Worm (Caenorhabditis elegans) whole organism, L3 larva: ENCODE measurements around the gene F44E7.7.

ENCODE experiments used
- R02D3.7 ChIP-seq: fragments of 150-350 bp; optimal IDR thresholded peaks from 2 replicates; lab custom pipeline; 2014; ENCODE audit warnings: missing biosample characterization, missing genetic modification characterization
- ZK546.5 ChIP-seq: sonication (generic microtip); optimal IDR thresholded peaks from 2 replicates; lab custom pipeline; 2017; ENCODE audit warnings: missing biosample characterization, missing genetic modification characterization
- aly-2 ChIP-seq: fragments of 150-350 bp; optimal IDR thresholded peaks from 2 replicates; lab custom pipeline; 2014; ENCODE audit warnings: missing biosample characterization, missing genetic modification characterization
- ama-1 ChIP-seq: fragments of 150-350 bp; optimal IDR thresholded peaks from 2 replicates; lab custom pipeline; 2018
- ceh-16 ChIP-seq: sonication (generic microtip); optimal IDR thresholded peaks from 2 replicates; lab custom pipeline; 2017; ENCODE audit warnings: missing biosample characterization, missing genetic modification characterization
- ceh-28 ChIP-seq: fragments of 150-350 bp; optimal IDR thresholded peaks from 2 replicates; lab custom pipeline; 2014; ENCODE audit warnings: missing biosample characterization, missing genetic modification reagents, missing genetic modification characterization
- ceh-82 ChIP-seq: fragments of 150-350 bp; optimal IDR thresholded peaks from 2 replicates; lab custom pipeline; 2014; ENCODE audit warnings: missing biosample characterization, missing genetic modification characterization
- ceh-9 ChIP-seq: sonication (generic microtip); optimal IDR thresholded peaks from 2 replicates; lab custom pipeline; 2018; ENCODE audit warnings: missing biosample characterization, missing genetic modification characterization
- daf-12 ChIP-seq: fragments of 150-350 bp; optimal IDR thresholded peaks from 2 replicates; lab custom pipeline; 2014; ENCODE audit warnings: missing biosample characterization, missing genetic modification reagents, missing genetic modification characterization
- egl-27 ChIP-seq: sonication (generic microtip); optimal IDR thresholded peaks from 4 replicates; lab custom pipeline; 2017; ENCODE audit warnings: missing biosample characterization, missing genetic modification reagents, missing genetic modification characterization
- egl-5 ChIP-seq: fragments of 150-350 bp; optimal IDR thresholded peaks from 2 replicates; lab custom pipeline; 2017; ENCODE audit warnings: missing biosample characterization, missing genetic modification reagents, missing genetic modification characterization, inconsistent platforms
- elt-1 ChIP-seq: fragments of 150-350 bp; optimal IDR thresholded peaks from 2 replicates; lab custom pipeline; 2014; ENCODE audit warnings: missing biosample characterization, missing genetic modification characterization
- elt-2 ChIP-seq: sonication (generic microtip); optimal IDR thresholded peaks from 2 replicates; lab custom pipeline; 2016; ENCODE audit warnings: missing genetic modification reagents, mild to moderate bottlenecking, missing genetic modification characterization, missing compliant biosample characterization
- elt-3 ChIP-seq, 3 experiments: fragments of 150-350 bp in 1 of 3; sonication (generic microtip) in 2 of 3; optimal IDR thresholded peaks; 2 replicates in 2 of 3; 4 replicates in 1 of 3; lab custom pipeline; 2014 to 2017; ENCODE audit warnings: missing biosample characterization in 3 of 3, missing genetic modification characterization in 3 of 3
- eor-1 ChIP-seq, 2 experiments: fragments of 150-350 bp; optimal IDR thresholded peaks; 2 replicates each; lab custom pipeline; 2014 to 2018; ENCODE audit warnings: missing biosample characterization in 2 of 2, missing genetic modification characterization in 2 of 2
- fkh-10 ChIP-seq: sonication (generic microtip); optimal IDR thresholded peaks from 2 replicates; lab custom pipeline; 2017; ENCODE audit warnings: missing biosample characterization, missing genetic modification reagents, missing genetic modification characterization
- fkh-2 ChIP-seq: fragments of 150-350 bp; optimal IDR thresholded peaks from 2 replicates; lab custom pipeline; 2014; ENCODE audit warnings: missing biosample characterization, missing genetic modification reagents, missing genetic modification characterization
- fos-1 ChIP-seq: fragments of 150-350 bp; optimal IDR thresholded peaks from 2 replicates; lab custom pipeline; 2014; ENCODE audit warnings: missing biosample characterization, missing genetic modification characterization
- hmg-11 ChIP-seq: sonication (generic microtip); optimal IDR thresholded peaks from 2 replicates; lab custom pipeline; 2016; ENCODE audit warnings: missing genetic modification characterization, missing compliant biosample characterization
- jun-1 ChIP-seq: fragments of 150-350 bp; optimal IDR thresholded peaks from 2 replicates; lab custom pipeline; 2014; ENCODE audit warnings: missing biosample characterization, missing genetic modification reagents, missing genetic modification characterization
- lin-15B ChIP-seq: fragments of 150-350 bp; optimal IDR thresholded peaks from 2 replicates; lab custom pipeline; 2014; ENCODE audit warnings: missing biosample characterization, missing genetic modification characterization
- lin-39 ChIP-seq: fragments of 150-350 bp; optimal IDR thresholded peaks from 2 replicates; lab custom pipeline; 2018; ENCODE audit warnings: missing biosample characterization, missing genetic modification reagents, missing genetic modification characterization
- lsy-12 ChIP-seq: sonication (generic microtip); optimal IDR thresholded peaks from 2 replicates; lab custom pipeline; 2016; ENCODE audit warnings: mild to moderate bottlenecking, missing genetic modification characterization, missing compliant biosample characterization
- mdl-1 ChIP-seq: fragments of 150-350 bp; optimal IDR thresholded peaks from 2 replicates; lab custom pipeline; 2014; ENCODE audit warnings: missing biosample characterization, missing genetic modification characterization
- mml-1 ChIP-seq: fragments of 150-350 bp; sonication (generic microtip); optimal IDR thresholded peaks from 3 replicates; lab custom pipeline; 2014; ENCODE audit warnings: missing biosample characterization, missing genetic modification characterization
- nfya-1 ChIP-seq: sonication (generic microtip); optimal IDR thresholded peaks from 2 replicates; lab custom pipeline; 2017; ENCODE audit warnings: missing genetic modification characterization, mild to moderate bottlenecking, missing compliant biosample characterization, antibody characterized with exemption, moderate library complexity; ENCODE audit not compliant: insufficient read depth
- nhr-11 ChIP-seq: fragments of 150-350 bp; optimal IDR thresholded peaks from 2 replicates; lab custom pipeline; 2014; ENCODE audit warnings: missing biosample characterization, missing genetic modification characterization
- nhr-12 ChIP-seq: fragments of 150-350 bp; optimal IDR thresholded peaks from 2 replicates; lab custom pipeline; 2014; ENCODE audit warnings: missing biosample characterization, missing genetic modification characterization
- nhr-23 ChIP-seq: fragments of 150-350 bp; optimal IDR thresholded peaks from 2 replicates; lab custom pipeline; 2014; ENCODE audit warnings: missing biosample characterization, missing genetic modification reagents, missing genetic modification characterization
- nhr-237 ChIP-seq: fragments of 150-350 bp; optimal IDR thresholded peaks from 2 replicates; lab custom pipeline; 2014; ENCODE audit warnings: missing biosample characterization, missing genetic modification characterization
- nhr-25 ChIP-seq: sonication (generic microtip); optimal IDR thresholded peaks from 2 replicates; lab custom pipeline; 2017; ENCODE audit warnings: missing biosample characterization, missing genetic modification characterization
- nhr-28 ChIP-seq: fragments of 150-350 bp; optimal IDR thresholded peaks from 2 replicates; lab custom pipeline; 2014; ENCODE audit warnings: missing biosample characterization, missing genetic modification characterization
- nhr-43 ChIP-seq: sonication (generic microtip); optimal IDR thresholded peaks from 2 replicates; lab custom pipeline; 2016; ENCODE audit warnings: mild to moderate bottlenecking, missing genetic modification characterization, missing compliant biosample characterization; ENCODE audit not compliant: poor library complexity, severe bottlenecking
- nhr-67 ChIP-seq: fragments of 150-350 bp; optimal IDR thresholded peaks from 2 replicates; lab custom pipeline; 2014; ENCODE audit warnings: missing biosample characterization, missing genetic modification characterization
- nhr-76 ChIP-seq: fragments of 150-350 bp; sonication (generic microtip); optimal IDR thresholded peaks from 5 replicates; lab custom pipeline; 2014; ENCODE audit warnings: missing biosample characterization, missing genetic modification characterization
- nhr-77 ChIP-seq: fragments of 150-350 bp; optimal IDR thresholded peaks from 2 replicates; lab custom pipeline; 2014; ENCODE audit warnings: missing biosample characterization, missing genetic modification characterization
- pha-4 ChIP-seq: fragments of 150-350 bp; optimal IDR thresholded peaks from 2 replicates; lab custom pipeline; 2014; ENCODE audit warnings: missing biosample characterization, missing genetic modification reagents, missing genetic modification characterization
- pqm-1 ChIP-seq: fragments of 150-350 bp; optimal IDR thresholded peaks from 2 replicates; lab custom pipeline; 2017; ENCODE audit warnings: missing biosample characterization, missing genetic modification characterization, inconsistent platforms
- sea-2 ChIP-seq: fragments of 150-350 bp; sonication (generic microtip); optimal IDR thresholded peaks from 4 replicates; lab custom pipeline; 2014; ENCODE audit warnings: missing biosample characterization, missing genetic modification reagents, missing genetic modification characterization
- skn-1 ChIP-seq: fragments of 150-350 bp; optimal IDR thresholded peaks from 2 replicates; lab custom pipeline; 2014; ENCODE audit warnings: missing biosample characterization, missing genetic modification characterization
- snpc-4 ChIP-seq: fragments of 150-350 bp; optimal IDR thresholded peaks from 2 replicates; lab custom pipeline; 2014; ENCODE audit warnings: missing biosample characterization, missing genetic modification characterization
- tbx-2 ChIP-seq: sonication (generic microtip); optimal IDR thresholded peaks from 2 replicates; lab custom pipeline; 2016; ENCODE audit warnings: mild to moderate bottlenecking, missing genetic modification characterization, missing compliant biosample characterization
- unc-39 ChIP-seq: sonication (generic microtip); optimal IDR thresholded peaks from 4 replicates; lab custom pipeline; 2017; ENCODE audit warnings: missing biosample characterization, missing genetic modification characterization
- unc-62 ChIP-seq: fragments of 150-350 bp; sonication (generic microtip); optimal IDR thresholded peaks from 4 replicates; lab custom pipeline; 2014; ENCODE audit warnings: missing biosample characterization, missing genetic modification reagents, missing genetic modification characterization
- zag-1 ChIP-seq: fragments of 150-350 bp; optimal IDR thresholded peaks from 2 replicates; lab custom pipeline; 2014; ENCODE audit warnings: missing biosample characterization, missing genetic modification characterization
- ztf-11 ChIP-seq: fragments of 150-350 bp; optimal IDR thresholded peaks from 2 replicates; lab custom pipeline; 2014; ENCODE audit warnings: missing biosample characterization, missing genetic modification characterization
- ztf-4 ChIP-seq: fragments of 150-350 bp; optimal IDR thresholded peaks from 2 replicates; lab custom pipeline; 2014; ENCODE audit warnings: missing biosample characterization, missing genetic modification characterization

F44E7.7 gene

ce11 chrV:5826592-5826991 lies 41.3 kb upstream of the F44E7.7 start, which contains the start of gene let-418:
Gene let-418, plus strand, starts transcription at chrV:5826833.
- TF ChIP-seq pha-4 = no peak
- TF ChIP-seq ceh-28 (tag; lab: Kevin White, UChicago) = no peak
- TF ChIP-seq unc-62 (GFP tag; lab: Kevin White, UChicago) = no peak
- no peak for TF ChIP-seq lsy-12 (tag; lab: Kevin White, UChicago)
- TF ChIP-seq daf-12 (tag; lab: Kevin White, UChicago) = no peak
- no peak for TF ChIP-seq fkh-10 (GFP tag; lab: Kevin White, UChicago)
- TF ChIP-seq nfya-1 (tag; lab: Kevin White, UChicago) = no peak
- no peak for TF ChIP-seq ceh-82 (tag; lab: Kevin White, UChicago)
- TF ChIP-seq mdl-1 (tag; lab: Kevin White, UChicago) = no peak
- TF ChIP-seq nhr-43 (tag; lab: Kevin White, UChicago) = no peak
- TF ChIP-seq sea-2 (GFP tag; lab: Kevin White, UChicago) = no peak
- TF ChIP-seq ama-1 (lab: Kevin White, UChicago) = no peak
- TF ChIP-seq elt-3 (tag; optimal IDR thresholded peaks at IDR 0.05; lab: Kevin White, UChicago) = no peak
- no peak for TF ChIP-seq pqm-1
- no peak for TF ChIP-seq ztf-11 (tag; lab: Kevin White, UChicago)
- no peak for TF ChIP-seq nhr-76 (tag; lab: Kevin White, UChicago)
- TF ChIP-seq jun-1 (tag; lab: Kevin White, UChicago) = no peak
- TF ChIP-seq nhr-77 (tag; lab: Kevin White, UChicago) = no peak

ce11 chrV:5825478-5825877 lies 40.2 kb upstream of the F44E7.7 start:
- TF ChIP-seq hmg-11 (tag; lab: Kevin White, UChicago) (no peak), mml-1 (tag; lab: Kevin White, UChicago) (no peak), eor-1 (tag; optimal IDR thresholded peaks at IDR 0.05; lab: Kevin White, UChicago) (no peak), ama-1 (lab: Kevin White, UChicago) (no peak)
- TF ChIP-seq, all 47 proteins: peak for 0

- TF ChIP-seq lin-15B (tag; lab: Kevin White, UChicago) (no peak), nhr-76 (tag; lab: Kevin White, UChicago) (no peak), jun-1 (tag; lab: Kevin White, UChicago) (no peak), ceh-28 (tag; lab: Kevin White, UChicago) (peak; percentile 59), skn-1 (tag; lab: Kevin White, UChicago) (no peak), aly-2 (no peak), elt-1 (no peak), nhr-237 (tag; lab: Kevin White, UChicago) (no peak), daf-12 (tag; lab: Kevin White, UChicago) (no peak), ceh-9 (tag; lab: Kevin White, UChicago) (no peak), unc-62 (GFP tag; lab: Kevin White, UChicago) (peak; percentile 52), ztf-4 (no peak), ama-1 (lab: Kevin White, UChicago) (no peak), nhr-67 (tag; lab: Kevin White, UChicago) (no peak), fkh-10 (GFP tag; lab: Kevin White, UChicago) (no peak), egl-27 (peak; percentile 61), nhr-43 (tag; lab: Kevin White, UChicago) (peak; percentile 88), nhr-25 (tag; lab: Kevin White, UChicago) (peak; percentile 76), nfya-1 (tag; lab: Kevin White, UChicago) (peak; percentile 35), pha-4 (no peak), snpc-4 (tag; lab: Kevin White, UChicago) (no peak), fos-1 (tag; lab: Kevin White, UChicago) (peak; percentile 46), lsy-12 (tag; lab: Kevin White, UChicago) (no peak), hmg-11 (tag; lab: Kevin White, UChicago) (no peak), elt-3 (tag; optimal IDR thresholded peaks at IDR 0.05; lab: Kevin White, UChicago) (peak; percentile 64 to 95 (median 88)), unc-39 (tag; lab: Kevin White, UChicago) (no peak), nhr-12 (tag; lab: Kevin White, UChicago) (no peak), eor-1 (tag; optimal IDR thresholded peaks at IDR 0.05; lab: Kevin White, UChicago) (no peak), ZK546.5 (tag; lab: Kevin White, UChicago) (no peak), mdl-1 (tag; lab: Kevin White, UChicago) (no peak), nhr-28 (tag; lab: Kevin White, UChicago) (no peak), pqm-1 (peak; percentile 56), lin-39 (no peak), sea-2 (GFP tag; lab: Kevin White, UChicago) (no peak), nhr-11 (tag; lab: Kevin White, UChicago) (no peak), ztf-11 (tag; lab: Kevin White, UChicago) (no peak), elt-2 (tag; lab: Kevin White, UChicago) (peak; percentile 64), zag-1 (tag; lab: Kevin White, UChicago) (no peak), mml-1 (tag; lab: Kevin White, UChicago) (no peak), fkh-2 (tag; lab: Kevin White, UChicago) (no peak), egl-5 (tag; lab: Kevin White, UChicago) (no peak), nhr-23 (tag; lab: Kevin White, UChicago) (peak; percentile 96), R02D3.7 (peak; percentile 9), tbx-2 (no peak), nhr-77 (tag; lab: Kevin White, UChicago) (no peak), ceh-16 (no peak)
These were observed 37.7 kb upstream of the F44E7.7 start for ce11 chrV:5822968-5823367.
